Worm (Caenorhabditis elegans): Measurements from ENCODE around the gene F49C5.9.
A peak's percentile ranks its signal among the peaks of the same experiment; 100 is the strongest.

The F49C5.9 gene

ce11 chrII:12549613-12550012 is 5.2 kb upstream of the F49C5.9 start:
- TF ChIP-seq eor-1 (tag; optimal IDR thresholded peaks at IDR 0.05) (no peak), lin-39 (tag; optimal IDR thresholded peaks at IDR 0.05) (no peak), ceh-16 (tag; optimal IDR thresholded peaks at IDR 0.05) (no peak), lin-15B (tag; optimal IDR thresholded peaks at IDR 0.05) (no peak), nhr-25 (tag; optimal IDR thresholded peaks at IDR 0.05) (peak; percentile 52), mml-1 (tag; optimal IDR thresholded peaks at IDR 0.05) (no peak), egl-27 (tag; optimal IDR thresholded peaks at IDR 0.05) (no peak), nhr-43 (tag; optimal IDR thresholded peaks at IDR 0.05; ENCODE audit: poor library complexity, severe bottlenecking) (peak; percentile 4), snpc-4 (tag; optimal IDR thresholded peaks at IDR 0.05) (no peak), nfya-1 (tag; optimal IDR thresholded peaks at IDR 0.05; ENCODE audit: insufficient read depth) (peak; percentile 75), nhr-76 (tag; optimal IDR thresholded peaks at IDR 0.05) (no peak), tbx-2 (tag; optimal IDR thresholded peaks at IDR 0.05) (no peak), sea-2 (GFP tag; optimal IDR thresholded peaks at IDR 0.05) (no peak), nhr-237 (tag; optimal IDR thresholded peaks at IDR 0.05) (no peak), nhr-77 (tag; optimal IDR thresholded peaks at IDR 0.05) (no peak), elt-3 (tag; optimal IDR thresholded peaks at IDR 0.05) (peak in 1 of 3 experiments; percentile 20), elt-1 (tag; optimal IDR thresholded peaks at IDR 0.05) (no peak), egl-5 (tag; optimal IDR thresholded peaks at IDR 0.05) (no peak)

- no peak for TF ChIP-seq lin-15B (tag; optimal IDR thresholded peaks at IDR 0.05)
- no peak for TF ChIP-seq nhr-25 (tag; optimal IDR thresholded peaks at IDR 0.05)
Observed at ce11 chrII:12547547-12547946, 3.1 kb upstream of the F49C5.9 start, which contains the start of gene F49C5.16. Gene F49C5.16, plus strand, starts transcription at chrII:12547847.

- TF ChIP-seq unc-39 (tag; optimal IDR thresholded peaks at IDR 0.05) (no peak), nhr-12 (tag; optimal IDR thresholded peaks at IDR 0.05) (no peak), fkh-2 (tag; optimal IDR thresholded peaks at IDR 0.05) (no peak), mml-1 (tag; optimal IDR thresholded peaks at IDR 0.05) (no peak), eor-1 (tag; optimal IDR thresholded peaks at IDR 0.05) (no peak), pha-4 (tag; optimal IDR thresholded peaks at IDR 0.05) (no peak), hmg-11 (tag; optimal IDR thresholded peaks at IDR 0.05) (no peak), fkh-10 (GFP tag; optimal IDR thresholded peaks at IDR 0.05) (no peak), nhr-28 (tag; optimal IDR thresholded peaks at IDR 0.05) (no peak), snpc-4 (tag; optimal IDR thresholded peaks at IDR 0.05) (no peak), ztf-4 (tag; optimal IDR thresholded peaks at IDR 0.05) (no peak), aly-2 (tag; optimal IDR thresholded peaks at IDR 0.05) (no peak), nhr-11 (tag; optimal IDR thresholded peaks at IDR 0.05) (no peak), ama-1 (optimal IDR thresholded peaks at IDR 0.05) (no peak), ceh-82 (tag; optimal IDR thresholded peaks at IDR 0.05) (no peak), nhr-237 (tag; optimal IDR thresholded peaks at IDR 0.05) (no peak), zag-1 (tag; optimal IDR thresholded peaks at IDR 0.05) (no peak), pqm-1 (tag; optimal IDR thresholded peaks at IDR 0.05) (no peak), ztf-11 (tag; optimal IDR thresholded peaks at IDR 0.05) (no peak), egl-5 (tag; optimal IDR thresholded peaks at IDR 0.05) (no peak)
Observed at ce11 chrII:12546413-12546812, 2.0 kb upstream of the F49C5.9 start, which contains the start of the genes F49C5.5 and F49C5.10. Gene F49C5.5, minus strand, starts transcription at chrII:12546513. Gene F49C5.10, plus strand, starts transcription at chrII:12546756.

- peak; percentile 58 for TF ChIP-seq elt-2 (tag; optimal IDR thresholded peaks at IDR 0.05)
- TF ChIP-seq aly-2 (tag; optimal IDR thresholded peaks at IDR 0.05), result no peak
Observed at ce11 chrII:12542594-12542997, 1.8 kb downstream of the F49C5.9 start.

ce11 chrII:12541670-12542080 is 2.8 kb downstream of the F49C5.9 start:
- TF ChIP-seq elt-2 (tag; optimal IDR thresholded peaks at IDR 0.05), result peak; percentile 46
- peak; percentile 38 for TF ChIP-seq lsy-12 (tag; optimal IDR thresholded peaks at IDR 0.05)
- TF ChIP-seq nfya-1 (tag; optimal IDR thresholded peaks at IDR 0.05; ENCODE audit: insufficient read depth), result peak; percentile 23
- TF ChIP-seq nhr-43 (tag; optimal IDR thresholded peaks at IDR 0.05; ENCODE audit: poor library complexity, severe bottlenecking), result peak; percentile 24

All from whole organism, L3 larva.